Worm (Caenorhabditis elegans) whole organism, mixed stage, embryonic: ENCODE data around the gene jun-1.

Experiments
- blmp-1 ChIP-seq: fragments of 150-350 bp; optimal IDR thresholded peaks from 2 replicates; lab custom pipeline; 2014; ENCODE audit warnings: missing biosample characterization, missing genetic modification characterization
- elt-1 ChIP-seq: sonication (generic microtip); optimal IDR thresholded peaks from 2 replicates; lab custom pipeline; 2017; ENCODE audit warnings: missing genetic modification characterization, mild to moderate bottlenecking, missing compliant biosample characterization, antibody characterized with exemption, moderate library complexity, borderline replicate concordance; ENCODE audit not compliant: insufficient read depth
- lin-13 ChIP-seq: fragments of 150-350 bp; optimal IDR thresholded peaks from 2 replicates; lab custom pipeline; 2014; ENCODE audit warnings: missing biosample characterization, missing genetic modification characterization
- nhr-12 ChIP-seq: fragments of 150-350 bp; optimal IDR thresholded peaks from 2 replicates; lab custom pipeline; 2014; ENCODE audit warnings: missing biosample characterization, missing genetic modification characterization
- nhr-28 ChIP-seq: fragments of 150-350 bp; optimal IDR thresholded peaks from 2 replicates; lab custom pipeline; 2014; ENCODE audit warnings: missing biosample characterization, missing genetic modification characterization
- pha-4 ChIP-seq: fragments of 150-350 bp; optimal IDR thresholded peaks from 2 replicates; lab custom pipeline; 2018; ENCODE audit warnings: missing biosample characterization, missing genetic modification reagents, missing genetic modification characterization
- snpc-4 ChIP-seq: fragments of 150-350 bp; optimal IDR thresholded peaks from 2 replicates; lab custom pipeline; 2014; ENCODE audit warnings: missing biosample characterization, missing genetic modification characterization
- sptf-1 ChIP-seq: sonication (generic microtip); optimal IDR thresholded peaks from 2 replicates; lab custom pipeline; 2017; ENCODE audit warnings: mild to moderate bottlenecking, missing genetic modification characterization, moderate library complexity, missing compliant biosample characterization
- unc-120 ChIP-seq: sonication (generic microtip); optimal IDR thresholded peaks from 2 replicates; lab custom pipeline; 2017; ENCODE audit warnings: missing genetic modification characterization, missing compliant biosample characterization; ENCODE audit not compliant: poor library complexity, severe bottlenecking

ce11 chrII:9172849-9173248 lies 59.9 kb downstream of the jun-1 start, which contains the start of gene T23G7.2:
- TF ChIP-seq nhr-12 (tag; lab: Kevin White, UChicago) (no peak), blmp-1 (no peak), snpc-4 (tag; lab: Kevin White, UChicago) (no peak), pha-4 (tag; lab: Kevin White, UChicago) (no peak), sptf-1 (tag; lab: Kevin White, UChicago) (no peak), unc-120 (tag; lab: Kevin White, UChicago) (no peak), nhr-28 (tag; lab: Kevin White, UChicago) (no peak), lin-13 (tag; lab: Kevin White, UChicago) (no peak), elt-1 (tag; lab: Kevin White, UChicago) (no peak)
